Fruit fly (Drosophila melanogaster) whole organism, prepupa: ENCODE measurements around the gene slf.

Experiments
- Blimp-1 ChIP-seq: fragments of 200-800 bp; sonication (Bioruptor generic); optimal IDR thresholded peaks from 3 replicates; lab custom pipeline; 2017; ENCODE audit warnings: missing biosample characterization, missing genetic modification characterization, mild to moderate bottlenecking, moderate library complexity, missing genetic modification reagents
- CG10631 ChIP-seq: fragments of 200-800 bp; sonication (Bioruptor generic); optimal IDR thresholded peaks from 2 replicates; lab custom pipeline; 2016; ENCODE audit warnings: missing biosample characterization, missing genetic modification characterization
- CG10669 ChIP-seq: fragments of 200-800 bp; sonication (Bioruptor generic); optimal IDR thresholded peaks from 3 replicates; lab custom pipeline; 2018; ENCODE audit warnings: missing biosample characterization, mild to moderate bottlenecking, missing genetic modification characterization, moderate library complexity
- CG11294 ChIP-seq: fragments of 200-800 bp; sonication (Bioruptor generic); IDR thresholded peaks from 2 replicates; pipeline ENCODE4 v1.3.6; 2022; ENCODE audit warnings: missing biosample characterization, missing genetic modification characterization
- CG11902 ChIP-seq: fragments of 200-800 bp; sonication (Bioruptor generic); optimal IDR thresholded peaks from 3 replicates; lab custom pipeline; 2016; ENCODE audit warnings: missing biosample characterization, missing genetic modification characterization
- CG15336 ChIP-seq: fragments of 200-800 bp; sonication (Bioruptor generic); IDR thresholded peaks from 2 replicates; pipeline ENCODE4 v1.3.6; 2022; ENCODE audit warnings: missing biosample characterization, missing genetic modification characterization
- CG1621 ChIP-seq: fragments of 200-800 bp; sonication (Bioruptor generic); optimal IDR thresholded peaks from 3 replicates; lab custom pipeline; 2018; ENCODE audit warnings: missing biosample characterization, mild to moderate bottlenecking, missing genetic modification characterization
- CG16779 ChIP-seq: fragments of 200-800 bp; sonication (Bioruptor generic); optimal IDR thresholded peaks from 3 replicates; lab custom pipeline; 2017; ENCODE audit warnings: missing biosample characterization, mild to moderate bottlenecking, missing genetic modification characterization
- CG32006 ChIP-seq: fragments of 200-800 bp; sonication (Bioruptor generic); optimal IDR thresholded peaks from 3 replicates; lab custom pipeline; 2017; ENCODE audit warnings: missing biosample characterization, mild to moderate bottlenecking, missing genetic modification characterization
- CG3919 ChIP-seq: fragments of 200-800 bp; sonication (Bioruptor generic); optimal IDR thresholded peaks from 3 replicates; lab custom pipeline; 2016; ENCODE audit warnings: missing biosample characterization, missing genetic modification characterization
- CG4318 ChIP-seq: fragments of 200-800 bp; sonication (Bioruptor generic); optimal IDR thresholded peaks from 3 replicates; lab custom pipeline; 2017; ENCODE audit warnings: missing biosample characterization, mild to moderate bottlenecking, missing genetic modification characterization
- CG6163 ChIP-seq: fragments of 200-800 bp; sonication (Bioruptor generic); IDR thresholded peaks from 3 replicates; pipeline ENCODE4 v1.3.6; 2022; ENCODE audit warnings: missing biosample characterization, missing genetic modification characterization
- CG6276 ChIP-seq: fragments of 200-800 bp; sonication (Bioruptor generic); optimal IDR thresholded peaks from 2 replicates; lab custom pipeline; 2017; ENCODE audit warnings: missing biosample characterization, mild to moderate bottlenecking, missing genetic modification characterization
- CG6808 ChIP-seq: fragments of 200-800 bp; sonication (Bioruptor generic); optimal IDR thresholded peaks from 3 replicates; lab custom pipeline; 2017; ENCODE audit warnings: missing biosample characterization, missing genetic modification characterization, mild to moderate bottlenecking, moderate library complexity, missing genetic modification reagents
- CG7368 ChIP-seq: fragments of 200-800 bp; sonication (Bioruptor generic); optimal IDR thresholded peaks from 3 replicates; lab custom pipeline; 2016; ENCODE audit warnings: missing biosample characterization, missing genetic modification characterization
- CG8119 ChIP-seq: fragments of 200-800 bp; sonication (Bioruptor generic); IDR thresholded peaks from 3 replicates; pipeline ENCODE4 v1.3.6; 2022; ENCODE audit warnings: missing biosample characterization, missing genetic modification characterization
- CG8319 ChIP-seq: fragments of 200-800 bp; sonication (Bioruptor generic); optimal IDR thresholded peaks from 3 replicates; lab custom pipeline; 2016; ENCODE audit warnings: missing biosample characterization, missing genetic modification characterization
- CG8632 ChIP-seq: fragments of 200-800 bp; sonication (Bioruptor generic); optimal IDR thresholded peaks from 3 replicates; lab custom pipeline; 2016; ENCODE audit warnings: missing biosample characterization, missing genetic modification characterization
- Eip75B ChIP-seq: fragments of 200-800 bp; sonication (Bioruptor generic); optimal IDR thresholded peaks from 3 replicates; lab custom pipeline; 2016; ENCODE audit warnings: missing biosample characterization, missing genetic modification characterization
- Eip78C ChIP-seq: fragments of 200-800 bp; sonication (Bioruptor generic); peaks from one replicate; lab custom pipeline; 2016; ENCODE audit warnings: missing biosample characterization, missing genetic modification characterization
- Eip93F ChIP-seq: fragments of 200-800 bp; sonication (Bioruptor generic); optimal IDR thresholded peaks from 2 replicates; lab custom pipeline; 2016; ENCODE audit warnings: missing biosample characterization, mild to moderate bottlenecking, missing genetic modification characterization
- Ets21C ChIP-seq: fragments of 200-800 bp; sonication (Bioruptor generic); optimal IDR thresholded peaks from 3 replicates; lab custom pipeline; 2016; ENCODE audit warnings: missing biosample characterization, missing genetic modification characterization
- Ets96B ChIP-seq: fragments of 200-800 bp; optimal IDR thresholded peaks from 2 replicates; lab custom pipeline; 2019; ENCODE audit warnings: missing biosample characterization, mild to moderate bottlenecking, missing genetic modification characterization, moderate library complexity
- Gug ChIP-seq: fragments of 200-800 bp; sonication (Bioruptor generic); IDR thresholded peaks from 2 replicates; pipeline ENCODE4 v1.3.6; 2022; ENCODE audit warnings: missing biosample characterization, missing genetic modification characterization
- Sox102F ChIP-seq: fragments of 200-800 bp; sonication (Bioruptor generic); optimal IDR thresholded peaks from 2 replicates; lab custom pipeline; 2016; ENCODE audit warnings: missing biosample characterization, mild to moderate bottlenecking, missing genetic modification characterization
- Sox14 ChIP-seq: fragments of 200-800 bp; sonication (Bioruptor generic); optimal IDR thresholded peaks from 3 replicates; lab custom pipeline; 2016; ENCODE audit warnings: missing biosample characterization, missing genetic modification characterization
- Sox15 ChIP-seq: fragments of 200-800 bp; sonication (Bioruptor generic); optimal IDR thresholded peaks from 3 replicates; lab custom pipeline; 2016; ENCODE audit warnings: missing biosample characterization, missing genetic modification characterization
- achi ChIP-seq: fragments of 200-800 bp; sonication (Bioruptor generic); optimal IDR thresholded peaks from 3 replicates; lab custom pipeline; 2016; ENCODE audit warnings: missing biosample characterization, missing genetic modification characterization
- acj6 ChIP-seq: fragments of 200-800 bp; sonication (Bioruptor generic); optimal IDR thresholded peaks from 3 replicates; lab custom pipeline; 2016; ENCODE audit warnings: missing biosample characterization, missing genetic modification characterization
- dsx ChIP-seq: fragments of 200-800 bp; optimal IDR thresholded peaks from 3 replicates; lab custom pipeline; 2019; ENCODE audit warnings: missing biosample characterization, mild to moderate bottlenecking, missing genetic modification characterization, moderate library complexity; ENCODE audit not compliant: poor library complexity, severe bottlenecking
- fd85E ChIP-seq: fragments of 200-800 bp; sonication (Bioruptor generic); optimal IDR thresholded peaks from 3 replicates; lab custom pipeline; 2016; ENCODE audit warnings: missing biosample characterization, missing genetic modification characterization
- fkh ChIP-seq: fragments of 200-800 bp; sonication (Bioruptor generic); optimal IDR thresholded peaks from 3 replicates; lab custom pipeline; 2017; ENCODE audit warnings: missing biosample characterization, mild to moderate bottlenecking, missing genetic modification characterization, moderate library complexity
- lz ChIP-seq: fragments of 200-800 bp; sonication (Bioruptor generic); optimal IDR thresholded peaks from 3 replicates; lab custom pipeline; 2016; ENCODE audit warnings: missing biosample characterization, missing genetic modification characterization
- net ChIP-seq: fragments of 200-800 bp; sonication (Bioruptor generic); optimal IDR thresholded peaks from 3 replicates; lab custom pipeline; 2016; ENCODE audit warnings: missing biosample characterization, missing genetic modification characterization
- pdm3 ChIP-seq: fragments of 200-800 bp; sonication (Bioruptor generic); optimal IDR thresholded peaks from 3 replicates; lab custom pipeline; 2016; ENCODE audit warnings: missing biosample characterization, missing genetic modification characterization
- salr ChIP-seq, 2 experiments: fragments of 200-800 bp; sonication (Bioruptor generic); optimal IDR thresholded peaks; 3 replicates each; lab custom pipeline; 2016 to 2018; ENCODE audit warnings: missing biosample characterization in 2 of 2, missing genetic modification characterization in 2 of 2, mild to moderate bottlenecking in 1 of 2
- spab ChIP-seq: fragments of 200-800 bp; sonication (Bioruptor generic); optimal IDR thresholded peaks from 2 replicates; lab custom pipeline; 2017; ENCODE audit warnings: missing biosample characterization, mild to moderate bottlenecking, missing genetic modification characterization, missing genetic modification reagents
- ss ChIP-seq, 2 experiments: fragments of 200-800 bp; sonication (Bioruptor generic); optimal IDR thresholded peaks; 2 replicates in 1 of 2; 3 replicates in 1 of 2; lab custom pipeline; 2017 to 2018; ENCODE audit warnings: mild to moderate bottlenecking in 2 of 2, missing biosample characterization in 2 of 2, missing genetic modification characterization in 2 of 2, moderate library complexity in 1 of 2
- svp ChIP-seq: fragments of 200-800 bp; sonication (Bioruptor generic); peaks from one replicate; lab custom pipeline; 2016; ENCODE audit warnings: missing biosample characterization, missing genetic modification characterization
- vri ChIP-seq: fragments of 200-800 bp; sonication (Bioruptor generic); optimal IDR thresholded peaks from 3 replicates; lab custom pipeline; 2016; ENCODE audit warnings: missing biosample characterization, mild to moderate bottlenecking, missing genetic modification characterization

Gene slf

DNA sequence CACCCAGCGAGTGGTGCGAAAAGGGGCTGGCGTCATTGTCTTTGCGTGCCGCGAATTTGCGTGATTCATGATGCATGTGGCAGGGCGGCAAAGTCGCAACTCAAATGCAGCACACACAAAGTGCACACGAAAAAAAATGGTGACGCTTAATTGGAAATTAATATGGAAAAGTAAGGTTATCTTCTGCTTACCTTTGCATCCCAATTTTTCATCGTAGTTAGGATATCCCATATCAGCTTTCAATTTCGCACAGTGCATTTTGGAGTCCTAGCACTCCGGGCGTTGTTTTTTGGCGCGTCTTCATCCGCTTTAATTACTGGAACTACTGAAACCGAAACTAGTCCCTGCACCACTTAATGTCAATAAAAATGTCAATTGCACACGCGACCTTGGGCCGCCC, 18.3 kb upstream of the slf start (continued):
- no peak for TF ChIP-seq CG6276 (GFP tag; lab: Kevin White, UChicago)
- TF ChIP-seq Sox14 (GFP tag; lab: Kevin White, UChicago) = peak; percentile 19
- TF ChIP-seq salr (GFP tag; optimal IDR thresholded peaks at IDR 0.05; lab: Kevin White, UChicago) = no peak
- TF ChIP-seq CG10631 (GFP tag; lab: Kevin White, UChicago) = peak; percentile 40
- no peak for TF ChIP-seq CG1621
- no peak for TF ChIP-seq fd85E (GFP tag; lab: Kevin White, UChicago)
- no peak for TF ChIP-seq CG8632 (GFP tag; lab: Kevin White, UChicago)
- peak; percentile 1 for TF ChIP-seq acj6 (GFP tag; lab: Kevin White, UChicago)
- peak; percentile 27 for TF ChIP-seq CG32006
- TF ChIP-seq CG16779 (tag; lab: Kevin White, UChicago) = no peak

DNA sequence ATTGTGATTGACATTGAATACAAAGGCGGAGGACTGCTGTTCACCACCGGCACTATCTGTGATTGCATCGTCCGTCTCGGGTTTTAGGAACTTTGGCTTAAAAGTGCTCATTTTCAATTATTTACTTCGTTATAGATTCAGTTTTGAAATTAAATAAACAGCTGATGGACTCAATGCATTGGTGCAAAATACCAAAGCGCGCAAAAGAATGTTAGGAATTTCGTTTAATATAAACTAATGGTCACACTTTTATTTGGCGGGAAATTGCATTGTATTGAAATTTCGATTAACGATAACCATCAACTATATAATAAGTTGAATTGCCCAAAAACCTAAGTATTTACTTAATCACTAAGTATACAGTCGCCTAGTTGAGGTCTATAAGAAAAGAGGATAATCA, 16.3 kb upstream of the slf start, which contains the start of gene CG3225:
CG3225 (minus strand) TSS at position 190 of the 400 bp plus-strand sequence.
- TF ChIP-seq fkh (GFP tag; lab: Kevin White, UChicago) (peak; percentile 68), CG7368 (GFP tag; lab: Kevin White, UChicago) (no peak)
- TF ChIP-seq, all 60 proteins: peak for 1

DNA sequence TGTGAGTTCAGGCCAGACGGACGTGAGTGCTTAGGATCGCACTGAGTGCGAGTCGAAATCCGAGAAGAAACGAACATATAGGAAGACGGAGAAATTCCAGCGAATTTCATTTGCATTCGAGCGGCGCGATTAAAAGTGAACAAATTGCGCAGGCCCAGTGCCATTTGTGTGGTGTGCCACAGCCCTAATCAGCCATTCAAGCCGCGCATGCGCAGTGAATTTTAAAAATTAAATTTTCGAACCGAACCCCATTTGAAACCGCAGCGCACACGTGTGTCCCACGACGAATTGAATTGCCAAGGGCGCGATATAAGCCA, 11.3 kb upstream of the slf start:
- TF ChIP-seq dsx (GFP tag; lab: Kevin White, UChicago) (no peak), vri (GFP tag; lab: Kevin White, UChicago) (no peak), Gug (no peak), acj6 (GFP tag; lab: Kevin White, UChicago) (no peak), Eip75B (no peak), lz (GFP tag; lab: Kevin White, UChicago) (no peak), svp (GFP tag; lab: Kevin White, UChicago) (no peak), CG8319 (GFP tag; lab: Kevin White, UChicago) (no peak), CG16779 (tag; lab: Kevin White, UChicago) (no peak), Blimp-1 (GFP tag; lab: Kevin White, UChicago) (no peak), pdm3 (no peak), CG11902 (GFP tag; lab: Kevin White, UChicago) (no peak), CG3919 (GFP tag; lab: Kevin White, UChicago) (no peak), CG32006 (no peak), salr (GFP tag; optimal IDR thresholded peaks at IDR 0.05; lab: Kevin White, UChicago) (no peak), CG4318 (GFP tag; lab: Kevin White, UChicago) (no peak), Ets21C (no peak), achi (GFP tag; lab: Kevin White, UChicago) (no peak), Sox102F (no peak)

DNA sequence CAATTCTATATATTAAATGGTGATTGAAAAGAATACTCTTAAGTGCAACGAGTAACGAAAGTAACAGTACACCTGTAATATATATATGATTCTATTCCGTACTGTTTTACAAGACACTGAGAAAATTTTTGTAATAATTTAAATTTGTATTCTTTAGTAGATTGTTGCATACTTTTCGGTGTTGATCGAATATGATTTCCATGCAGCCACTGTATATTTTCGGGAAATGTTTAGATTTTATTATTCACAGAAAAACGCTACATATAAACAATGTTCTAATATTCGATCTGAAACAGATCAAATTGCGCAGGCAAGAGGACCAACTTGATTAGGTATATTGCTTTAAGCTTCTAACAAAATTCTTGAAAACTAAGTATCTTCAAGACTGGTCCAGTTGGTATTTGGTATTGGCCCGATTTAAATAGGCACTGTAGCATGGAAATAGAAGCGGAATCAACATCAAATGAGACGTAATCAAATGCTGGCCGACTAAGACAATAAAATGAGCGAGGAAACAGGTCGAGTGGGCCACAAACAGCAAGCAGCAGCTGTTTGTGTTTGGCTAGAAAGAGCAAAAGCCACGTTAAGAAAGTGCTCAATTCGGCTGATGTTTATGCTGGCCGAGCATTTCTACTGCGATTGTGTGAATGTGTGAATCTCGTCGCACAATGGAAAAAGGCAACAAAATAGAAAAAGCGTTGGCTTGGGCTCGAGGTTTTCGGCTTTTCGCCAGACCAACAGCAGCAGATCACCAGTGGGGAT, 10.7 kb upstream of the slf start, which contains the start of gene CG15629:
CG15629 (plus strand) TSS at position 749 of the 762 bp plus-strand sequence.
- TF ChIP-seq ss (GFP tag; optimal IDR thresholded peaks at IDR 0.05; lab: Kevin White, UChicago) (no peak), CG6163 (GFP tag; lab: Robert Waterston, UW) (no peak), vri (GFP tag; lab: Kevin White, UChicago) (no peak), Eip78C (GFP tag; lab: Kevin White, UChicago) (no peak)

DNA sequence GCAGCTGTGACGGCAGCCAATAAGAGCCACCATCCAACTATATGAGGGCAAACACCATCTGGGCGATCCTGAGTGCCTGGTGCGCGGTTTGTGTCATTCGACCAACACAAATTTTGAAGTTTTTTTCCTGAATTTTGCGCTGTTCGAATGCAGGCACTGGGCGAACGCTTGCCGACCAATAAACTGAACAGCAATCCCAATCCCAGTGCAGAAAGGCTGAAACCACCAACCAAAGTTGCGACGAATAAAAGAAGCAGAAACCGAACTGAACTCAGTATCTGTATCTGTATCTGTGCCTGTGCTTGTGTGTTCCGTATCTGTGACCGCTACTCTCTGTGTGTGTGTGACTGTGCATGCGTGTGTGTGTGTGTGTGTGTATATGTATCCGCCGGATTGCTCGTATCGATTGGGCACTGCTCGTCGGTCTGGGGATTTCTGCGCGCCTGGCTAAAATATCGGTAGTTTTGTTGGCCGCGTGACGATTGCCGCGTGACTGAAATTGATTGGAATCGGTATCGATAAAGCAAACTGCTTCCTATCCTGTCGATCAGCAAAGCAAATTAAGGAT, 9.9 kb upstream of the slf start:
- no peak for TF ChIP-seq Ets21C
- peak; percentile 89 for TF ChIP-seq Eip93F
- 0 out of 2 replicates have a peak, but pooled peaks have one; percentile 17 for TF ChIP-seq Gug
- TF ChIP-seq Blimp-1 (GFP tag; lab: Kevin White, UChicago) = no peak
- TF ChIP-seq Ets96B (tag; lab: Kevin White, UChicago) = no peak
- peak; percentile 94 for TF ChIP-seq svp (GFP tag; lab: Kevin White, UChicago)
- TF ChIP-seq CG8119 (GFP tag; lab: Robert Waterston, UW) = peak; percentile 35; the same call in 1 of the 3 replicates
- TF ChIP-seq CG10669 = no peak
- TF ChIP-seq CG1621 = peak; percentile 99
- 0 out of 2 replicates have a peak, but pooled peaks have one; percentile 10 for TF ChIP-seq CG11294 (GFP tag; lab: Robert Waterston, UW)
- no peak for TF ChIP-seq Sox15 (GFP tag; lab: Kevin White, UChicago)
- TF ChIP-seq fkh (GFP tag; lab: Kevin White, UChicago) = no peak
- no peak for TF ChIP-seq achi (GFP tag; lab: Kevin White, UChicago)
- TF ChIP-seq CG4318 (GFP tag; lab: Kevin White, UChicago) = no peak
- no peak for TF ChIP-seq CG6808 (GFP tag; lab: Kevin White, UChicago)
- no peak for TF ChIP-seq Eip75B
- TF ChIP-seq acj6 (GFP tag; lab: Kevin White, UChicago) = no peak
- TF ChIP-seq CG15336 (GFP tag; lab: Robert Waterston, UW) = peak; percentile 52; the same call in 1 of the 2 replicates
- TF ChIP-seq Sox102F = no peak
- no peak for TF ChIP-seq net (GFP tag; lab: Kevin White, UChicago)
- no peak for TF ChIP-seq spab (GFP tag; lab: Kevin White, UChicago)
